Worm (Caenorhabditis elegans): ENCODE measurements around the gene ida-1.

DNA sequence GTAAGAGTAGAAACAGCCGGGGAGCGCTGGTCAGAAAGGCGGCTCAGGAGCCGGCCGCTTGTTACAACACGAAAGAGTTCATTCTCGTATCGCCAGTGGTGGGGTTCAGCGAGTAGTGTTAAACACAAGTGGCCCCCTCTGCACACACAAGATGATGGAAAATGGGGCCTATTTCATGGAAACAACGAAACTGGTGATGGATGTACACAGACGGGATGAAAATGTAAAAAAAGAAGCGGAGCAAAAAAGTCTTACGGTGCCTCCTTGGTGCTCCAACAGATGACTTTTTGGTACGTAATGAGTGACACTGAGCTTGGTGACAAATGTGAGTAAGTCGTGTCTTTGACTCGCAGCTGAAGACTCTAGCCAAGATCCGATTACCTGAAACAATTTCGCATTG, 47.3 kb upstream of the ida-1 start:
- no peak for TF ChIP-seq elt-2 (tag; optimal IDR thresholded peaks at IDR 0.05)
- no peak for TF ChIP-seq nhr-12 (tag; optimal IDR thresholded peaks at IDR 0.05)
- no peak for TF ChIP-seq fkh-2 (tag; optimal IDR thresholded peaks at IDR 0.05)
- no peak for TF ChIP-seq fkh-10 (GFP tag; optimal IDR thresholded peaks at IDR 0.05)
- TF ChIP-seq snpc-4 (tag; optimal IDR thresholded peaks at IDR 0.05): no peak
- no peak for TF ChIP-seq nhr-25 (tag; optimal IDR thresholded peaks at IDR 0.05)
- TF ChIP-seq ama-1 (optimal IDR thresholded peaks at IDR 0.05): no peak
- no peak for TF ChIP-seq daf-12 (tag; optimal IDR thresholded peaks at IDR 0.05)
- TF ChIP-seq nhr-28 (tag; optimal IDR thresholded peaks at IDR 0.05): no peak

Measured in whole organism, L3 larva.